Fruit fly (Drosophila melanogaster) whole organism, embryonic: ENCODE data around the gene ckd.

Source experiments
- CG10209 ChIP-seq: fragments of 200-800 bp; sonication (Bioruptor generic); optimal IDR thresholded peaks from 3 replicates; lab custom pipeline; 2017; ENCODE audit warnings: missing biosample characterization, mild to moderate bottlenecking, missing genetic modification characterization, missing genetic modification reagents
- CG11398 ChIP-seq: fragments of 200-800 bp; sonication (Bioruptor generic); optimal IDR thresholded peaks from 2 replicates; lab custom pipeline; 2016; ENCODE audit warnings: missing biosample characterization, missing genetic modification characterization
- CG12104 ChIP-seq: fragments of 200-800 bp; sonication (Bioruptor generic); optimal IDR thresholded peaks from 3 replicates; lab custom pipeline; 2016; ENCODE audit warnings: missing biosample characterization, missing genetic modification characterization
- CG12744 ChIP-seq: fragments of 200-800 bp; sonication (Bioruptor generic); optimal IDR thresholded peaks from 2 replicates; lab custom pipeline; 2016; ENCODE audit warnings: missing biosample characterization, missing genetic modification characterization
- CG12769 ChIP-seq: fragments of 200-800 bp; sonication (Bioruptor generic); optimal IDR thresholded peaks from 2 replicates; lab custom pipeline; 2019; ENCODE audit warnings: missing biosample characterization, mild to moderate bottlenecking, missing genetic modification characterization, moderate library complexity
- CG13894 ChIP-seq: fragments of 200-800 bp; sonication (Bioruptor generic); optimal IDR thresholded peaks from 3 replicates; lab custom pipeline; 2018; ENCODE audit warnings: missing biosample characterization, mild to moderate bottlenecking, missing genetic modification characterization, moderate library complexity
- CG14050 ChIP-seq: fragments of 200-800 bp; sonication (Bioruptor generic); IDR thresholded peaks from 3 replicates; pipeline ENCODE4 v1.3.6; 2022; ENCODE audit warnings: missing biosample characterization, missing genetic modification characterization
- CG15011 ChIP-seq: fragments of 200-800 bp; sonication (Bioruptor generic); optimal IDR thresholded peaks from 3 replicates; lab custom pipeline; 2018; ENCODE audit warnings: missing biosample characterization, mild to moderate bottlenecking, missing genetic modification characterization
- CG1647 ChIP-seq: fragments of 200-800 bp; sonication (Bioruptor generic); optimal IDR thresholded peaks from 3 replicates; lab custom pipeline; 2016; ENCODE audit warnings: missing biosample characterization, missing genetic modification characterization
- CG17186 ChIP-seq: fragments of 200-800 bp; sonication (Bioruptor generic); optimal IDR thresholded peaks from 3 replicates; lab custom pipeline; 2017; ENCODE audit warnings: missing biosample characterization, missing genetic modification reagents, missing genetic modification characterization
- CG17359 ChIP-seq: fragments of 200-800 bp; sonication (Bioruptor generic); optimal IDR thresholded peaks from 3 replicates; lab custom pipeline; 2018; ENCODE audit warnings: missing biosample characterization, mild to moderate bottlenecking, missing genetic modification characterization, moderate library complexity
- CG17361 ChIP-seq: fragments of 200-800 bp; sonication (Bioruptor generic); IDR thresholded peaks from 3 replicates; pipeline ENCODE4 v1.3.6; 2022; ENCODE audit warnings: missing biosample characterization, missing genetic modification characterization
- CG1832 ChIP-seq: fragments of 200-800 bp; sonication (Bioruptor generic); optimal IDR thresholded peaks from 2 replicates; lab custom pipeline; 2017; ENCODE audit warnings: missing biosample characterization, mild to moderate bottlenecking, missing genetic modification characterization, inconsistent platforms
- CG30020 ChIP-seq: fragments of 200-800 bp; optimal IDR thresholded peaks from 2 replicates; lab custom pipeline; 2019; ENCODE audit warnings: missing biosample characterization, mild to moderate bottlenecking, missing genetic modification characterization, moderate library complexity
- CG31441 ChIP-seq: fragments of 200-800 bp; sonication (Bioruptor generic); IDR thresholded peaks from 2 replicates; pipeline ENCODE4 v1.3.6; 2022; ENCODE audit warnings: missing biosample characterization, missing genetic modification characterization
- CG33213 ChIP-seq: fragments of 200-800 bp; sonication (Bioruptor generic); optimal IDR thresholded peaks from 3 replicates; lab custom pipeline; 2016; ENCODE audit warnings: missing biosample characterization, missing genetic modification characterization
- CG34224 ChIP-seq: fragments of 200-800 bp; sonication (Bioruptor generic); IDR thresholded peaks from 3 replicates; pipeline ENCODE4 v1.3.6; 2022; ENCODE audit warnings: missing biosample characterization, missing genetic modification characterization; ENCODE audit not compliant: partially characterized antibody
- CG4360 ChIP-seq: fragments of 200-800 bp; sonication (Bioruptor generic); IDR thresholded peaks from 2 replicates; pipeline ENCODE4 v1.3.6; 2022; ENCODE audit warnings: missing biosample characterization, missing genetic modification characterization
- CG5180 ChIP-seq: fragments of 200-800 bp; sonication (Bioruptor generic); optimal IDR thresholded peaks from 3 replicates; lab custom pipeline; 2017; ENCODE audit warnings: missing biosample characterization, missing genetic modification characterization, mild to moderate bottlenecking, moderate library complexity, missing genetic modification reagents
- CG5245 ChIP-seq: fragments of 200-800 bp; sonication (Bioruptor generic); optimal IDR thresholded peaks from 3 replicates; lab custom pipeline; 2016; ENCODE audit warnings: missing biosample characterization, missing genetic modification characterization
- CG6813 ChIP-seq: fragments of 200-800 bp; sonication (Bioruptor generic); optimal IDR thresholded peaks from 2 replicates; lab custom pipeline; 2017; ENCODE audit warnings: missing biosample characterization, missing genetic modification characterization, mild to moderate bottlenecking, moderate library complexity, missing genetic modification reagents
- CG8089 ChIP-seq: fragments of 200-800 bp; sonication (Bioruptor generic); optimal IDR thresholded peaks from 3 replicates; lab custom pipeline; 2016; ENCODE audit warnings: missing biosample characterization, missing genetic modification characterization
- CG8359 ChIP-seq: fragments of 200-800 bp; sonication (Bioruptor generic); optimal IDR thresholded peaks from 2 replicates; lab custom pipeline; 2017; ENCODE audit warnings: missing biosample characterization, mild to moderate bottlenecking, missing genetic modification characterization, borderline replicate concordance
- CG8388 ChIP-seq: fragments of 200-800 bp; sonication (Bioruptor generic); optimal IDR thresholded peaks from 2 replicates; lab custom pipeline; 2019; ENCODE audit warnings: missing biosample characterization, mild to moderate bottlenecking, missing genetic modification characterization, moderate library complexity
- CrebB ChIP-seq: fragments of 200-800 bp; sonication (Bioruptor generic); optimal IDR thresholded peaks from 3 replicates; lab custom pipeline; 2018; ENCODE audit warnings: missing biosample characterization, mild to moderate bottlenecking, missing genetic modification characterization
- HLH54F ChIP-seq: fragments of 200-800 bp; sonication (Bioruptor generic); optimal IDR thresholded peaks from 3 replicates; lab custom pipeline; 2016; ENCODE audit warnings: missing biosample characterization, missing genetic modification characterization
- Lpt ChIP-seq: fragments of >200 bp; optimal IDR thresholded peaks from 2 replicates; lab custom pipeline; 2018; ENCODE audit warnings: missing biosample characterization, missing genetic modification characterization
- MBD-R2 ChIP-seq: fragments of 200-800 bp; sonication (Bioruptor generic); IDR thresholded peaks from 2 replicates; pipeline ENCODE4 v1.3.6; 2022; ENCODE audit warnings: missing biosample characterization, missing genetic modification characterization
- MESR4 ChIP-seq: fragments of 200-800 bp; sonication (Bioruptor generic); optimal IDR thresholded peaks from 2 replicates; lab custom pipeline; 2018; ENCODE audit warnings: missing biosample characterization, mild to moderate bottlenecking, missing genetic modification characterization, moderate library complexity
- Mad ChIP-seq: fragments of 200-800 bp; sonication (Bioruptor generic); optimal IDR thresholded peaks from 2 replicates; lab custom pipeline; 2016; ENCODE audit warnings: missing biosample characterization, missing genetic modification characterization
- Oli ChIP-seq: fragments of 200-800 bp; sonication (Bioruptor generic); optimal IDR thresholded peaks from 2 replicates; lab custom pipeline; 2018; ENCODE audit warnings: missing biosample characterization, mild to moderate bottlenecking, missing genetic modification characterization, moderate library complexity
- Opbp ChIP-seq: fragments of 200-800 bp; sonication (Bioruptor generic); IDR thresholded peaks from 3 replicates; pipeline ENCODE4 v1.3.6; 2022; ENCODE audit warnings: missing biosample characterization, missing genetic modification characterization; ENCODE audit not compliant: partially characterized antibody
- Pdp1 ChIP-seq, 2 experiments: fragments of 200-800 bp; sonication (Bioruptor generic); optimal IDR thresholded peaks; 3 replicates each; lab custom pipeline; 2016; ENCODE audit warnings: missing biosample characterization in 2 of 2, missing genetic modification characterization in 2 of 2, mild to moderate bottlenecking in 1 of 2, moderate library complexity in 1 of 2
- Six4 ChIP-seq: fragments of 200-800 bp; sonication (Bioruptor generic); optimal IDR thresholded peaks from 2 replicates; lab custom pipeline; 2016; ENCODE audit warnings: missing biosample characterization, missing genetic modification characterization
- bab2 ChIP-seq: fragments of 200-800 bp; sonication (Bioruptor generic); optimal IDR thresholded peaks from 2 replicates; lab custom pipeline; 2016; ENCODE audit warnings: missing biosample characterization, missing genetic modification characterization
- bcd ChIP-seq: fragments of 200-800 bp; sonication (Bioruptor generic); optimal IDR thresholded peaks from 2 replicates; lab custom pipeline; 2017; ENCODE audit warnings: missing biosample characterization, mild to moderate bottlenecking, missing genetic modification characterization
- btn ChIP-seq: fragments of 200-800 bp; sonication (Bioruptor generic); optimal IDR thresholded peaks from 2 replicates; lab custom pipeline; 2016; ENCODE audit warnings: missing biosample characterization, missing genetic modification characterization
- exex ChIP-seq: fragments of 200-800 bp; sonication (Bioruptor generic); optimal IDR thresholded peaks from 4 replicates; lab custom pipeline; 2018; ENCODE audit warnings: missing biosample characterization, mild to moderate bottlenecking, missing genetic modification characterization, moderate library complexity
- fd96Cb ChIP-seq: fragments of 200-800 bp; sonication (Bioruptor generic); optimal IDR thresholded peaks from 2 replicates; lab custom pipeline; 2018; ENCODE audit warnings: missing biosample characterization, mild to moderate bottlenecking, missing genetic modification characterization, moderate library complexity
- fru ChIP-seq: fragments of >200 bp; optimal IDR thresholded peaks from 2 replicates; lab custom pipeline; 2017
- fu2 ChIP-seq: fragments of 200-800 bp; sonication (Bioruptor generic); optimal IDR thresholded peaks from 2 replicates; lab custom pipeline; 2016; ENCODE audit warnings: missing biosample characterization, missing genetic modification characterization
- gro ChIP-seq: fragments of 200-800 bp; sonication (Bioruptor generic); optimal IDR thresholded peaks from 2 replicates; lab custom pipeline; 2016; ENCODE audit warnings: missing biosample characterization, missing genetic modification characterization
- gt ChIP-seq: fragments of 200-800 bp; sonication (Bioruptor generic); IDR thresholded peaks from 2 replicates; pipeline ENCODE4 v1.3.6; 2022; ENCODE audit warnings: missing biosample characterization, missing genetic modification characterization
- odd ChIP-seq: fragments of 200-800 bp; sonication (Bioruptor generic); optimal IDR thresholded peaks from 2 replicates; lab custom pipeline; 2017; ENCODE audit warnings: missing biosample characterization, mild to moderate bottlenecking, missing genetic modification characterization
- slbo ChIP-seq: fragments of 200-800 bp; sonication (Bioruptor generic); IDR thresholded peaks from 2 replicates; pipeline ENCODE4 v1.3.6; 2022; ENCODE audit warnings: missing biosample characterization, missing genetic modification characterization
- stwl ChIP-seq: fragments of 200-800 bp; sonication (Bioruptor generic); optimal IDR thresholded peaks from 3 replicates; lab custom pipeline; 2018; ENCODE audit warnings: missing biosample characterization, mild to moderate bottlenecking, missing genetic modification characterization, moderate library complexity
- twi ChIP-seq: fragments of 200-800 bp; optimal IDR thresholded peaks from 2 replicates; lab custom pipeline; 2019; ENCODE audit warnings: missing biosample characterization, mild to moderate bottlenecking, missing genetic modification characterization, moderate library complexity
- zen ChIP-seq: fragments of 200-800 bp; sonication (Bioruptor generic); optimal IDR thresholded peaks from 3 replicates; lab custom pipeline; 2018; ENCODE audit warnings: missing biosample characterization, mild to moderate bottlenecking, missing genetic modification characterization, moderate library complexity
- zfh1 ChIP-seq: fragments of 200-800 bp; sonication (Bioruptor generic); IDR thresholded peaks from 3 replicates; pipeline ENCODE4 v1.3.6; 2022; ENCODE audit warnings: missing biosample characterization, missing genetic modification characterization

ckd gene

dm6 chr3L:3301171-3301738 lies 43.6 kb downstream of the ckd start (continued):
- TF ChIP-seq CG17186 (GFP tag; lab: Kevin White, UChicago) (peak; percentile 20), CG5245 (GFP tag; lab: Kevin White, UChicago) (peak; percentile 83), exex (tag; lab: Kevin White, UChicago) (peak; percentile 100), Oli (tag; lab: Kevin White, UChicago) (peak; percentile 94), CG14050 (GFP tag; lab: Robert Waterston, UW) (peak; percentile 84), CG1832 (no peak), CG1647 (GFP tag; lab: Kevin White, UChicago) (peak; percentile 85), CG10209 (GFP tag; lab: Kevin White, UChicago) (peak; percentile 92), bab2 (GFP tag; lab: Kevin White, UChicago) (peak; percentile 90), Opbp (no peak), CG5180 (peak; percentile 86), CG13894 (tag; lab: Kevin White, UChicago) (peak; percentile 79), CG4360 (GFP tag; lab: Robert Waterston, UW) (peak; percentile 18; the same call in 1 of the 2 replicates), CG31441 (GFP tag; lab: Robert Waterston, UW) (peak; percentile 95), fu2 (GFP tag; lab: Kevin White, UChicago) (peak; percentile 80), CrebB (tag; lab: Kevin White, UChicago) (peak; percentile 89), CG17359 (tag; lab: Kevin White, UChicago) (peak; percentile 95), CG8359 (GFP tag; lab: Kevin White, UChicago) (peak; percentile 76)

- peak; percentile 85 for TF ChIP-seq CG8388 (GFP tag; lab: Kevin White, UChicago)
- TF ChIP-seq CG17186 (GFP tag; lab: Kevin White, UChicago): no peak
- TF ChIP-seq CG12744 (GFP tag; lab: Kevin White, UChicago): peak; percentile 62
- peak; percentile 92 for TF ChIP-seq CG17361 (GFP tag; lab: Robert Waterston, UW)
- no peak for TF ChIP-seq fru (lab: Kevin White, UChicago)
- TF ChIP-seq zen: peak; percentile 87
- peak; percentile 52 for TF ChIP-seq CG11398 (GFP tag; lab: Kevin White, UChicago)
- peak; percentile 93 for TF ChIP-seq MBD-R2 (GFP tag; lab: Robert Waterston, UW)
- peak; percentile 88 for TF ChIP-seq CG15011
- peak; percentile 38 for TF ChIP-seq btn (GFP tag; lab: Kevin White, UChicago)
- TF ChIP-seq Mad: peak; percentile 79
- TF ChIP-seq Six4 (GFP tag; lab: Kevin White, UChicago): peak; percentile 89
- TF ChIP-seq twi (tag; lab: Kevin White, UChicago): peak; percentile 78
- TF ChIP-seq CG12104 (GFP tag; lab: Kevin White, UChicago): peak; percentile 95
- TF ChIP-seq MESR4 (GFP tag; lab: Kevin White, UChicago): no peak
- no peak for TF ChIP-seq CG34224 (GFP tag; lab: Robert Waterston, UW)
- peak; percentile 98 for TF ChIP-seq slbo (GFP tag; lab: Robert Waterston, UW)
- peak; percentile 77 for TF ChIP-seq HLH54F (GFP tag; lab: Kevin White, UChicago)
- peak; percentile 88 for TF ChIP-seq odd (GFP tag; lab: Kevin White, UChicago)
- TF ChIP-seq gt: peak; percentile 82
- peak; percentile 94 for TF ChIP-seq fd96Cb (tag; lab: Kevin White, UChicago)
- TF ChIP-seq CG30020 (tag; lab: Kevin White, UChicago): peak; percentile 49
- peak; percentile 98 for TF ChIP-seq zfh1 (GFP tag; lab: Robert Waterston, UW)
- peak; percentile 65 for TF ChIP-seq CG8089 (GFP tag; lab: Kevin White, UChicago)
- TF ChIP-seq gro (GFP tag; lab: Kevin White, UChicago): peak; percentile 75
- TF ChIP-seq bcd: peak; percentile 95
- peak; percentile 69 for TF ChIP-seq CG33213 (GFP tag; lab: Kevin White, UChicago)
- TF ChIP-seq Lpt (GFP tag; lab: Kevin White, UChicago): no peak
- no peak for TF ChIP-seq CG12769 (tag; lab: Kevin White, UChicago)
- TF ChIP-seq Pdp1 (GFP tag; optimal IDR thresholded peaks at IDR 0.05; lab: Kevin White, UChicago): peak; percentile 66 to 74
- peak; percentile 92 for TF ChIP-seq CG6813 (GFP tag; lab: Kevin White, UChicago)
- TF ChIP-seq stwl: no peak
These were observed 45.4 kb downstream of the ckd start, which contains the start of gene CG14968 for dm6 chr3L:3303087-3303526. Gene CG14968, minus strand, starts transcription at chr3L:3303112.
